In genomic region chrIII:5572806-5573205, ce11 we compare ENCODE assay signal across 5 worm cellular contexts.
A peak's percentile ranks its signal among the peaks of the same experiment; 100 is the strongest.
TF ChIP-seq lines count a peak whose summit lies in the region.

No protein-coding gene starts in this region.

TF ChIP-seq in whole organism, L1 larva, 84 proteins besides CTCF, POLR2A, EP300 and RAD21 (continues in another document):
- peak in 1 of 2 experiments; percentile 25 for TF ChIP-seq mdl-1 (tag; optimal IDR thresholded peaks at IDR 0.05; lab: Kevin White, UChicago)
- TF ChIP-seq mab-9 (GFP tag; IDR thresholded peaks at IDR 0.05; lab: Robert Waterston, UW), result no peak
- no peak for TF ChIP-seq efl-1 (optimal IDR thresholded peaks at IDR 0.05; lab: Kevin White, UChicago)
- peak in 1 of 2 experiments; percentile 20 for TF ChIP-seq efl-1 (GFP tag; optimal IDR thresholded peaks at IDR 0.05 in 1 of 2; lab: Kevin White, UChicago)
- TF ChIP-seq rnt-1 (tag; optimal IDR thresholded peaks at IDR 0.05; lab: Kevin White, UChicago), result peak; percentile 40
- TF ChIP-seq pag-3 (tag; optimal IDR thresholded peaks at IDR 0.05; lab: Kevin White, UChicago; ENCODE audit: borderline replicate concordance, insufficient read depth), result peak; percentile 14
- no peak for TF ChIP-seq jun-1 (tag; optimal IDR thresholded peaks at IDR 0.05; lab: Kevin White, UChicago)
- TF ChIP-seq snpc-4 (tag; optimal IDR thresholded peaks at IDR 0.05; lab: Kevin White, UChicago), result no peak
- no peak for TF ChIP-seq unc-30 (tag; optimal IDR thresholded peaks at IDR 0.05; lab: Kevin White, UChicago)
- no peak for TF ChIP-seq blmp-1 (tag; optimal IDR thresholded peaks at IDR 0.05; lab: Kevin White, UChicago)
- no peak for TF ChIP-seq unc-62 (GFP tag; optimal IDR thresholded peaks at IDR 0.05; lab: Kevin White, UChicago)
- TF ChIP-seq hpl-2 (GFP tag; optimal IDR thresholded peaks at IDR 0.05; lab: Kevin White, UChicago), result no peak
- peak; percentile 9 for TF ChIP-seq skn-1 (tag; optimal IDR thresholded peaks at IDR 0.05; lab: Kevin White, UChicago)
- peak; percentile 18 for TF ChIP-seq nhr-71 (tag; optimal IDR thresholded peaks at IDR 0.05; lab: Kevin White, UChicago)
- TF ChIP-seq xbp-1 (tag; optimal IDR thresholded peaks at IDR 0.05; lab: Kevin White, UChicago), result no peak
- no peak for TF ChIP-seq nhr-85 (tag; lab: Kevin White, UChicago)
- TF ChIP-seq efl-3 (GFP tag; optimal IDR thresholded peaks at IDR 0.05; lab: Kevin White, UChicago), result no peak
- no peak for TF ChIP-seq unc-130 (tag; optimal IDR thresholded peaks at IDR 0.05; lab: Kevin White, UChicago)
- TF ChIP-seq ztf-4 (tag; optimal IDR thresholded peaks at IDR 0.05; lab: Kevin White, UChicago), result no peak

TF ChIP-seq in whole organism, L2 larva, 48 proteins besides CTCF, POLR2A, EP300 and RAD21:
- TF ChIP-seq R02D3.7 (tag; optimal IDR thresholded peaks at IDR 0.05; lab: Kevin White, UChicago), result no peak
- no peak for TF ChIP-seq sma-3 (GFP tag; optimal IDR thresholded peaks at IDR 0.05; lab: Kevin White, UChicago)
- TF ChIP-seq lsy-2 (tag; optimal IDR thresholded peaks at IDR 0.05; lab: Kevin White, UChicago), result peak in 1 of 2 experiments; percentile 0
- no peak for TF ChIP-seq snpc-4 (tag; optimal IDR thresholded peaks at IDR 0.05; lab: Kevin White, UChicago)
- no peak for TF ChIP-seq sem-4 (tag; optimal IDR thresholded peaks at IDR 0.05; lab: Kevin White, UChicago)
- no peak for TF ChIP-seq nhr-6 (tag; optimal IDR thresholded peaks at IDR 0.05; lab: Kevin White, UChicago)
- TF ChIP-seq ZK546.5 (tag; optimal IDR thresholded peaks at IDR 0.05; lab: Kevin White, UChicago), result no peak
- TF ChIP-seq C34F6.9 (tag; optimal IDR thresholded peaks at IDR 0.05; lab: Kevin White, UChicago), result peak; percentile 11
- no peak for TF ChIP-seq nhr-11 (tag; optimal IDR thresholded peaks at IDR 0.05; lab: Kevin White, UChicago)
- TF ChIP-seq peb-1 (tag; optimal IDR thresholded peaks at IDR 0.05; lab: Kevin White, UChicago), result no peak
- TF ChIP-seq ceh-16 (tag; optimal IDR thresholded peaks at IDR 0.05; lab: Kevin White, UChicago), result no peak
- TF ChIP-seq nhr-129 (tag; optimal IDR thresholded peaks at IDR 0.05; lab: Kevin White, UChicago), result peak; percentile 6

TF ChIP-seq in whole organism, L3 larva, 47 proteins besides CTCF, POLR2A, EP300 and RAD21:
- TF ChIP-seq nfya-1 (tag; optimal IDR thresholded peaks at IDR 0.05; lab: Kevin White, UChicago; ENCODE audit: insufficient read depth), result peak; percentile 16
- TF ChIP-seq elt-3 (tag; optimal IDR thresholded peaks at IDR 0.05; lab: Kevin White, UChicago), result no peak
- TF ChIP-seq ZK546.5 (tag; optimal IDR thresholded peaks at IDR 0.05; lab: Kevin White, UChicago), result no peak
- no peak for TF ChIP-seq fkh-2 (tag; optimal IDR thresholded peaks at IDR 0.05; lab: Kevin White, UChicago)

TF ChIP-seq in whole organism, L4 larva, 104 proteins besides CTCF, POLR2A, EP300 and RAD21:
- TF ChIP-seq hlh-30 (tag; optimal IDR thresholded peaks at IDR 0.05; lab: Kevin White, UChicago; ENCODE audit: insufficient read depth), result peak; percentile 52
- peak; percentile 57 for TF ChIP-seq aha-1 (tag; lab: Kevin White, UChicago)
- TF ChIP-seq unc-39 (tag; optimal IDR thresholded peaks at IDR 0.05; lab: Kevin White, UChicago), result no peak

TF ChIP-seq in whole organism, mixed stage, embryonic, 35 proteins besides CTCF, POLR2A, EP300 and RAD21:
- TF ChIP-seq tbx-8 (GFP tag; optimal IDR thresholded peaks at IDR 0.05; lab: Kevin White, UChicago) (no peak), lin-13 (tag; optimal IDR thresholded peaks at IDR 0.05; lab: Kevin White, UChicago) (no peak), unc-120 (tag; optimal IDR thresholded peaks at IDR 0.05; lab: Kevin White, UChicago; ENCODE audit: poor library complexity, severe bottlenecking) (peak; percentile 30)

Comparison
In these comparisons a context has a peak if more than half of its experiments do, and no peak if none do; other contexts are left out.
1. Of the 29 proteins assayed by ChIP-seq in both whole organism, L4 larva and whole organism, L1 larva: peak only in whole organism, L4 larva: aha-1; only in whole organism, L1 larva: skn-1; in both: none; in neither: 26; mixed calls (peak in some experiments, not most) for 1.